Fruit fly (Drosophila melanogaster): ENCODE measurements around the gene Eip78C.
A peak's percentile ranks its signal among the peaks of the same experiment; 100 is the strongest.

Eip78C gene

dm6 chr3L:21241447-21241983 lies 15.1 kb downstream of the Eip78C start (continued):
- TF ChIP-seq h (optimal IDR thresholded peaks at IDR 0.05) = no peak
- TF ChIP-seq ham (GFP tag; IDR thresholded peaks at IDR 0.05) = no peak
- peak; percentile 44 for TF ChIP-seq fd3F (GFP tag; optimal IDR thresholded peaks at IDR 0.05)
- TF ChIP-seq Max (GFP tag; optimal IDR thresholded peaks at IDR 0.05) = no peak
- TF ChIP-seq Fer1 (GFP tag; optimal IDR thresholded peaks at IDR 0.05) = peak; percentile 25
- TF ChIP-seq vfl (GFP tag; optimal IDR thresholded peaks at IDR 0.05) = no peak
- TF ChIP-seq CG10366 (GFP tag; IDR thresholded peaks at IDR 0.05) = no peak
- no peak for TF ChIP-seq Sry-δ (GFP tag; optimal IDR thresholded peaks at IDR 0.05)
- no peak for TF ChIP-seq BEAF-32 (GFP tag; optimal IDR thresholded peaks at IDR 0.05)
- TF ChIP-seq Hey (tag; optimal IDR thresholded peaks at IDR 0.05) = no peak
- TF ChIP-seq CG9437 (GFP tag; optimal IDR thresholded peaks at IDR 0.05) = no peak
- TF ChIP-seq fru (optimal IDR thresholded peaks at IDR 0.05) = no peak
- no peak for TF ChIP-seq p53 (GFP tag; optimal IDR thresholded peaks at IDR 0.05)
- no peak for TF ChIP-seq CG3847 (GFP tag; IDR thresholded peaks at IDR 0.05)
- no peak for TF ChIP-seq ems (GFP tag; optimal IDR thresholded peaks at IDR 0.05)
- TF ChIP-seq gro (GFP tag; optimal IDR thresholded peaks at IDR 0.05) = no peak
- TF ChIP-seq phol (tag; optimal IDR thresholded peaks at IDR 0.05) = no peak
- peak; percentile 14 for TF ChIP-seq pho (GFP tag; optimal IDR thresholded peaks at IDR 0.05)
- no peak for TF ChIP-seq BtbVII (GFP tag; optimal IDR thresholded peaks at IDR 0.05)
- peak; percentile 40 for TF ChIP-seq gem (tag; optimal IDR thresholded peaks at IDR 0.05)
- no peak for TF ChIP-seq CG11247 (GFP tag; IDR thresholded peaks at IDR 0.05)
- TF ChIP-seq CG7839 (tag; optimal IDR thresholded peaks at IDR 0.05) = peak; percentile 33
- TF ChIP-seq onecut (GFP tag; IDR thresholded peaks at IDR 0.05) = no peak
- no peak for TF ChIP-seq CG10267 (tag; optimal IDR thresholded peaks at IDR 0.05)
- TF ChIP-seq CG34224 (GFP tag; IDR thresholded peaks at IDR 0.05; ENCODE audit: partially characterized antibody) = no peak
- peak; percentile 9 for TF ChIP-seq unpg (GFP tag; optimal IDR thresholded peaks at IDR 0.05)
- TF ChIP-seq chif (GFP tag; optimal IDR thresholded peaks at IDR 0.05) = no peak
- no peak for TF ChIP-seq GATAe (GFP tag; conservative IDR thresholded peaks at IDR 0.05)
- TF ChIP-seq CG4707 (GFP tag; optimal IDR thresholded peaks at IDR 0.05) = no peak
- no peak for TF ChIP-seq CG9876 (GFP tag; optimal IDR thresholded peaks at IDR 0.05)
- no peak for TF ChIP-seq CG17385 (GFP tag; optimal IDR thresholded peaks at IDR 0.05)
- peak; percentile 30; the same call in 1 of the 2 replicates for TF ChIP-seq esg (GFP tag; conservative IDR thresholded peaks at IDR 0.05)
- TF ChIP-seq CG15073 (GFP tag; optimal IDR thresholded peaks at IDR 0.05) = no peak
- no peak for TF ChIP-seq zfh2 (GFP tag; optimal IDR thresholded peaks at IDR 0.05)
- no peak for TF ChIP-seq cato (GFP tag; optimal IDR thresholded peaks at IDR 0.05; ENCODE audit: borderline replicate concordance)
- no peak for TF ChIP-seq Mad (GFP tag; optimal IDR thresholded peaks at IDR 0.05)
- TF ChIP-seq bbx (GFP tag; IDR thresholded peaks at IDR 0.05; ENCODE audit: partially characterized antibody) = no peak
- TF ChIP-seq CG17361 (GFP tag; IDR thresholded peaks at IDR 0.05) = no peak
- TF ChIP-seq HLHmδ (GFP tag; optimal IDR thresholded peaks at IDR 0.05) = no peak
- no peak for TF ChIP-seq exex (tag; optimal IDR thresholded peaks at IDR 0.05)
- TF ChIP-seq sug (tag; optimal IDR thresholded peaks at IDR 0.05) = no peak
- no peak for TF ChIP-seq CG4404 (GFP tag; IDR thresholded peaks at IDR 0.05)
- no peak for TF ChIP-seq CG8765 (GFP tag; IDR thresholded peaks at IDR 0.05)
- no peak for TF ChIP-seq Chrac-16 (GFP tag; optimal IDR thresholded peaks at IDR 0.05)
- TF ChIP-seq CG6854 (GFP tag; optimal IDR thresholded peaks at IDR 0.05) = no peak
- TF ChIP-seq Fer3 (tag; optimal IDR thresholded peaks at IDR 0.05) = peak; percentile 4
- TF ChIP-seq ERR (GFP tag; optimal IDR thresholded peaks at IDR 0.05) = no peak
- TF ChIP-seq CG32767 (GFP tag; IDR thresholded peaks at IDR 0.05) = no peak
- no peak for TF ChIP-seq CG14441 (GFP tag; IDR thresholded peaks at IDR 0.05)
- no peak for TF ChIP-seq wdn (GFP tag; IDR thresholded peaks at IDR 0.05)
- peak; percentile 28 for TF ChIP-seq CG18599 (GFP tag; optimal IDR thresholded peaks at IDR 0.05)
- TF ChIP-seq aop (GFP tag; IDR thresholded peaks at IDR 0.05) = no peak

Measured in whole organism, embryonic.